Fruit fly (Drosophila melanogaster): ENCODE results near the gene CG13950.

- TF ChIP-seq insv (optimal IDR thresholded peaks at IDR 0.05): no peak
- TF ChIP-seq h (optimal IDR thresholded peaks at IDR 0.05): no peak
- TF ChIP-seq Myc (optimal IDR thresholded peaks at IDR 0.05): no peak
- no peak for TF ChIP-seq Sin3A (optimal IDR thresholded peaks at IDR 0.05)
These were observed 40.5 kb upstream of the CG13950 start, which contains the start of the genes PGAP2 and Clp for dm6 chr2L:819315-820032.
